Worm (Caenorhabditis elegans): ENCODE results near the gene Y22D7AL.11.

DNA sequence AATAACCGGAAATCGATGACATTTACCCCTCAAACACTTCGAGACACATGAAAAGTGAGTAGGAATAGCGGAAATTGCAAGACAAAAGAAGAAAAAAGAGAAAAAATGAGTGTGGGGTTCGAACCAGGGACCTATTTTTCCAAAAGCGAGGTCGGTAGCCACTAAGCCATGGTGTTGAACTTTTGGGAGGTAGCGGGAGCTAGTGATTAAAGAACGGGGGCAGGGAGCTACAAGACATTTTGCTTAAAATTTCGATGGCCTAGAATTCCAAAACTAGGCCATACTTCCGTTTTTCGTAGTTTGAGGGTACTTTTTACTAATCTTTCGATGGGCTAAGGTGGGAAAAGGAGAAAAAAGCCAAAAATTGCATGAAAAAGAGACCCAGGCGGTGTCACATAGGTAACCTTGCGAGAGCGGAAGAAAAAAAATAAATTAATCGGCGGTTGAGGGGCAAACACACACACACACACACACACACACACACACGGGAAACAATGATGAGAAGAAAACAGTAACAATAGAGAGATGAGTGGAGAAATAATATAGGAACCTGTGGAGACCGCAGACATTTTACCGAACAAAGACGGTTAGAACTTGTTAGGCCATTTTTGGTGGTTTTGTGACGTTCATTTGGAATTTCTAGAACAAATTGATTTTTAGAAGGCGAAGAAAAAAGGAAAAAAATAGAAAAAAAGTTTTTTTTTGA, 32.6 kb downstream of the Y22D7AL.11 start:
- TF ChIP-seq crh-2 (tag; optimal IDR thresholded peaks at IDR 0.05) (peak; percentile 22), ztf-11 (tag; optimal IDR thresholded peaks at IDR 0.05) (no peak), lin-11 (tag; optimal IDR thresholded peaks at IDR 0.05) (no peak), ZK546.5 (tag; optimal IDR thresholded peaks at IDR 0.05) (no peak), skn-1 (tag; optimal IDR thresholded peaks at IDR 0.05) (no peak), aly-2 (tag; optimal IDR thresholded peaks at IDR 0.05) (no peak), unc-62 (GFP tag; optimal IDR thresholded peaks at IDR 0.05) (no peak), lsy-2 (tag; optimal IDR thresholded peaks at IDR 0.05) (peak in 1 of 2 experiments; percentile 24), fos-1 (tag; optimal IDR thresholded peaks at IDR 0.05) (no peak), elt-1 (tag; optimal IDR thresholded peaks at IDR 0.05) (no peak), unc-39 (tag; optimal IDR thresholded peaks at IDR 0.05) (no peak), blmp-1 (tag; optimal IDR thresholded peaks at IDR 0.05; ENCODE audit: insufficient read depth) (no peak), peb-1 (tag; optimal IDR thresholded peaks at IDR 0.05) (no peak), mab-5 (tag; optimal IDR thresholded peaks at IDR 0.05) (no peak)
